Fruit fly (Drosophila melanogaster) Kc167 (cell line): Measurements from ENCODE around the gene Bmcp.

Experiments used
- Sin3A ChIP-seq: fragments of >200 bp; optimal IDR thresholded peaks from 2 replicates; lab custom pipeline; 2018; ENCODE audit warnings: missing external identifiers
- h ChIP-seq: fragments of >200 bp; optimal IDR thresholded peaks from 3 replicates; lab custom pipeline; 2018; ENCODE audit warnings: missing external identifiers
- psq ChIP-seq: fragments of >200 bp; optimal IDR thresholded peaks from 2 replicates; lab custom pipeline; 2017; ENCODE audit warnings: missing external identifiers
- ttk ChIP-seq: sonication (Bioruptor generic); optimal IDR thresholded peaks from 2 replicates; lab custom pipeline; 2017; ENCODE audit warnings: missing external identifiers

DNA sequence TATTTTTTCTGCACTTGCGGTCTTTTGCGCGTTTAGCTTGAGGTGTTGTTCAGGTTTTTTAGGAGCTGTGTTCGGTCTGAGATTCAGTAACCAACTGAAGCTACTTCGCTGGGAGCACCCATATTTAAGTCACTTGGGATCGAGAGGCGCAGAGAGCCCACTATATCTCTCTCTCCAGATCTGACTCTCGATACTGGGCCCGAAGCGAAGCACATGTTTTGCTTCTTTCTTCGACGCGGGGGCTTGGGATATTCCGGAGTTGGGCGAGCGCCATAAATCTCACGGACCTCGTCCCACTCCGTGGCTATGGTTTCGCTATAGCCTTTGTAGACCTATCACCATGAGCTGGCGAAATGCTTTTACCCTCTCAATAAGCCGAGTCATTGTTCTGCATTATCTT is 5.5 kb upstream of the Bmcp start, which contains the start of gene CG14132:
- TF ChIP-seq ttk (lab: Kevin White, UChicago) (no peak), psq (lab: Kevin White, UChicago) (no peak), Sin3A (lab: Kevin White, UChicago) (no peak), h (lab: Kevin White, UChicago) (no peak)
